Worm (Caenorhabditis elegans): Measurements from ENCODE around the gene F10G7.9.

The F10G7.9 gene

ce11 chrII:4683693-4684092, 22.6 kb downstream of the F10G7.9 start, which contains the start of gene sre-40:
sre-40 (minus strand) TSS chrII:4683793.
- TF ChIP-seq ets-4 (tag; optimal IDR thresholded peaks at IDR 0.05): no peak
- TF ChIP-seq hlh-13 (GFP tag; optimal IDR thresholded peaks at IDR 0.05): no peak
- TF ChIP-seq sox-4 (tag; optimal IDR thresholded peaks at IDR 0.05): no peak
- no peak for TF ChIP-seq ceh-34 (tag; optimal IDR thresholded peaks at IDR 0.05)
- TF ChIP-seq che-1 (tag; optimal IDR thresholded peaks at IDR 0.05): no peak
- TF ChIP-seq sox-2 (GFP tag; IDR thresholded peaks at IDR 0.05): no peak
- no peak for TF ChIP-seq gmeb-2 (tag; optimal IDR thresholded peaks at IDR 0.05)
- TF ChIP-seq madf-2 (tag; optimal IDR thresholded peaks at IDR 0.05): no peak

ce11 chrII:4681391-4681790, 24.9 kb downstream of the F10G7.9 start, which contains the start of gene T05A7.7:
T05A7.7 (minus strand) TSS chrII:4681491.
- TF ChIP-seq fkh-6 (tag; optimal IDR thresholded peaks at IDR 0.05) (no peak), ref-2 (tag; optimal IDR thresholded peaks at IDR 0.05) (no peak), zip-5 (tag; optimal IDR thresholded peaks at IDR 0.05) (no peak), pros-1 (tag; optimal IDR thresholded peaks at IDR 0.05) (no peak), npax-4 (tag; optimal IDR thresholded peaks at IDR 0.05) (no peak), ceh-48 (tag; optimal IDR thresholded peaks at IDR 0.05) (no peak), sox-4 (tag; optimal IDR thresholded peaks at IDR 0.05) (no peak), dve-1 (tag; optimal IDR thresholded peaks at IDR 0.05) (no peak), ceh-34 (tag; optimal IDR thresholded peaks at IDR 0.05) (no peak), unc-86 (tag; optimal IDR thresholded peaks at IDR 0.05) (no peak), tbx-7 (tag; optimal IDR thresholded peaks at IDR 0.05) (no peak), ceh-45 (GFP tag; IDR thresholded peaks at IDR 0.05) (no peak)

ce11 chrII:4677916-4678315, 28.4 kb downstream of the F10G7.9 start, which contains the start of gene T05A7.1:
T05A7.1 (plus strand) TSS chrII:4678216.
- TF ChIP-seq ceh-14 (tag; optimal IDR thresholded peaks at IDR 0.05): no peak
- TF ChIP-seq ztf-16 (tag; optimal IDR thresholded peaks at IDR 0.05): no peak
- TF ChIP-seq unc-86 (tag; optimal IDR thresholded peaks at IDR 0.05): no peak
- TF ChIP-seq Y22D7AL.16 (tag; optimal IDR thresholded peaks at IDR 0.05): no peak
- TF ChIP-seq dve-1 (tag; optimal IDR thresholded peaks at IDR 0.05): no peak

ce11 chrII:4676241-4676640, 30.0 kb downstream of the F10G7.9 start:
- TF ChIP-seq unc-55 (GFP tag; optimal IDR thresholded peaks at IDR 0.05) (peak; percentile 67), Y22D7AL.16 (tag; optimal IDR thresholded peaks at IDR 0.05) (no peak)

ce11 chrII:4675481-4675880, 30.8 kb downstream of the F10G7.9 start, which contains the start of gene T05A7.3:
T05A7.3 (plus strand) TSS chrII:4675781.
- TF ChIP-seq hlh-30 (tag; optimal IDR thresholded peaks at IDR 0.05; ENCODE audit: insufficient read depth) (no peak), K09A11.1 (tag; optimal IDR thresholded peaks at IDR 0.05; ENCODE audit: insufficient read depth) (no peak), ceh-22 (tag; optimal IDR thresholded peaks at IDR 0.05) (no peak), zip-5 (tag; optimal IDR thresholded peaks at IDR 0.05) (no peak), sox-4 (tag; optimal IDR thresholded peaks at IDR 0.05) (no peak), pax-1 (tag; optimal IDR thresholded peaks at IDR 0.05) (no peak), ceh-31 (tag; optimal IDR thresholded peaks at IDR 0.05) (no peak), ceh-34 (tag; optimal IDR thresholded peaks at IDR 0.05) (no peak), elt-2 (tag; optimal IDR thresholded peaks at IDR 0.05) (no peak), tbx-2 (tag; optimal IDR thresholded peaks at IDR 0.05) (no peak), T23F11.4 (GFP tag; optimal IDR thresholded peaks at IDR 0.05) (no peak), pqm-1 (tag; optimal IDR thresholded peaks at IDR 0.05) (no peak), elt-4 (tag; optimal IDR thresholded peaks at IDR 0.05) (no peak), hlh-13 (GFP tag; optimal IDR thresholded peaks at IDR 0.05) (no peak), nhr-11 (tag; optimal IDR thresholded peaks at IDR 0.05) (no peak), ahr-1 (tag; optimal IDR thresholded peaks at IDR 0.05) (no peak), pat-9 (tag; optimal IDR thresholded peaks at IDR 0.05) (no peak), pha-4 (tag; optimal IDR thresholded peaks at IDR 0.05) (no peak), ama-1 (optimal IDR thresholded peaks at IDR 0.05) (no peak), ztf-16 (tag; optimal IDR thresholded peaks at IDR 0.05) (no peak)
